Worm (Caenorhabditis elegans): ENCODE measurements around the gene btb-4.

DNA sequence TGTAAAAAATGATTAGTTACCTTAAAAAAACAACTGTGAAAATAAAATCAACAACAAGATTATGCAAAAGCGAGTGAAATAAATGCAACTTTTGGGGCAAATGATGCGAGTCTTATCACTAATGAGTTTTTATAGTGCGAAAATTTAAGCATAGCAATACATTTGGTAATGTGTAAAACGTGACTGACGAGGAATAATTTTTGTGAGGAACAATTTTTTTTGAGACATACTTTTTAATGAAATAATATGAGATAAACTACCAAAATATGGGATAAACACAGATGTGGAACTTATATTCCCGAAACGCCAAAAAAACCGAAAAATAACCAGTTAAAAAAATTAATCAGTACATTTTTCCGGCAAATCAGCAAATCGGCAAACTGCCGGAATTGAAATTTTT is 48.3 kb downstream of the btb-4 start, which contains the start of gene F07E5.9:
- TF ChIP-seq ztf-6 (GFP tag; IDR thresholded peaks at IDR 0.05) (no peak), tbx-9 (tag; optimal IDR thresholded peaks at IDR 0.05; ENCODE audit: borderline replicate concordance) (no peak)
